Fruit fly (Drosophila melanogaster): ENCODE data around the gene tomboy20.

The tomboy20 gene

DNA sequence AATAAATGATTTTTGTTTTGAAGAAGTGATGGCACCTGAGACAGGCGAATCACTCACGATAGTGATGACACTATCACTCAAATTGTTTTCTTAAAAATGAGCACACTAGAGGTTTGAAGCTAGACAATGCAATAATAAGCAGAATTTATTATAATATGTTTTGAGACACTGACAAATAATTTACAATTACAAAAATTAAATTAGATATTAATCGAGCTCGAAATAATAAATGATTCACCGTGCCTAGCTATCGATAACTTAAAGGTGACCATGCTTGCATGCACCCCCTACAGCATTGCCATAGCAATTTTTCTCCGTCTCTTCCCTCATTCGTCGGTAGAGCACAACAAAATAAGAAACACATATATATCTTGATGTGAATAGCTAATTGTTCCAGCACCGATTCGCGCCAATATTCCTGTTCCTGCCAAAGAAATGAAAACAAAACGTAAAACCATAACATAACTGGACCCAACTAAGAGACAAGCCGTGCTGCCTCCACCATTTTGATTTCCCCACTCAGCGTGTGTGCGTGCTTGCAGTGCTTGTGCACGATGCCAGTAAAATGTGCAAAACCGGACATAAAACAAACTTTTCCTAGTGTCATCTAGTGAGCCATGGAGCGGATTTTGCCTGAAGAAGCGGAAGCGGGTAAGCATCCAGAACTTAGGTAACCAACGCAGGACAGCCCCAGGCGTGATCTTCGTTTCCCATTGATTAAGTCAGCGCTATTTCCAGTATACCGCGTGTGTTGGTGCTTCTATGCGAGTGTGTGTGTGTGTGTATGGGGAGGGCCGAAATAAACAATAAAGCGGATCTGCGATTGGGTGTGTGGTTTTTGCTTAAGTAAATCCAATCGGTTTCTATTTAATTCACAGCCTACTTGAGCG lies 25.5 kb upstream of the tomboy20 start, which contains the start of the genes MED7 and Cap-H2 (continued):
- TF ChIP-seq CG12299 (tag; optimal IDR thresholded peaks at IDR 0.05) = peak; percentile 47
- peak; percentile 42 for TF ChIP-seq cato (GFP tag; optimal IDR thresholded peaks at IDR 0.05; ENCODE audit: borderline replicate concordance)
- peak; percentile 72 for TF ChIP-seq croc (GFP tag; conservative IDR thresholded peaks at IDR 0.05)
- peak; percentile 82 for TF ChIP-seq az2 (GFP tag; optimal IDR thresholded peaks at IDR 0.05)
- peak; percentile 12 for TF ChIP-seq disco-r (GFP tag; optimal IDR thresholded peaks at IDR 0.05)
- TF ChIP-seq CG17361 (GFP tag; IDR thresholded peaks at IDR 0.05) = peak; percentile 81
- TF ChIP-seq CG16779 (GFP tag; IDR thresholded peaks at IDR 0.05) = 0 out of 2 replicates have a peak, but pooled peaks have one; percentile 59
- TF ChIP-seq insv (GFP tag; optimal IDR thresholded peaks at IDR 0.05) = peak in 1 of 2 experiments; percentile 31
- TF ChIP-seq jing (GFP tag; optimal IDR thresholded peaks at IDR 0.05) = peak; percentile 29
- no peak for TF ChIP-seq Neu2 (GFP tag; optimal IDR thresholded peaks at IDR 0.05; ENCODE audit: borderline replicate concordance)
- peak; percentile 78 for TF ChIP-seq ems (GFP tag; optimal IDR thresholded peaks at IDR 0.05)
- TF ChIP-seq NC2β (GFP tag; optimal IDR thresholded peaks at IDR 0.05) = peak; percentile 77
- no peak for TF ChIP-seq Jarid2 (GFP tag; optimal IDR thresholded peaks at IDR 0.05)
- TF ChIP-seq CG9437 (GFP tag; optimal IDR thresholded peaks at IDR 0.05) = peak; percentile 43
- TF ChIP-seq CG13894 (tag; optimal IDR thresholded peaks at IDR 0.05) = no peak
- peak; percentile 40; the same call in 1 of the 3 replicates for TF ChIP-seq otp (GFP tag; IDR thresholded peaks at IDR 0.05)
- peak; percentile 30; the same call in 1 of the 2 replicates for TF ChIP-seq onecut (GFP tag; IDR thresholded peaks at IDR 0.05)
- TF ChIP-seq CG30403 (GFP tag; optimal IDR thresholded peaks at IDR 0.05) = peak; percentile 91
- TF ChIP-seq CG10565 (GFP tag; optimal IDR thresholded peaks at IDR 0.05) = peak; percentile 5
- TF ChIP-seq CG11247 (GFP tag; IDR thresholded peaks at IDR 0.05) = peak; percentile 73
- TF ChIP-seq nerfin-1 (tag; optimal IDR thresholded peaks at IDR 0.05) = peak; percentile 75
- peak; percentile 69 for TF ChIP-seq gcm2 (GFP tag; optimal IDR thresholded peaks at IDR 0.05)
- TF ChIP-seq pan (optimal IDR thresholded peaks at IDR 0.05) = no peak
- peak in 1 of 2 experiments; percentile 84 for TF ChIP-seq pan (GFP tag; optimal IDR thresholded peaks at IDR 0.05 in 1 of 2, IDR thresholded peaks at IDR 0.05 in 1 of 2)
- peak; percentile 41 for TF ChIP-seq Sox100B (GFP tag; optimal IDR thresholded peaks at IDR 0.05)
- TF ChIP-seq maf-S (GFP tag; optimal IDR thresholded peaks at IDR 0.05) = peak; percentile 53
- TF ChIP-seq CG11398 (GFP tag; optimal IDR thresholded peaks at IDR 0.05) = no peak
- peak; percentile 5 for TF ChIP-seq BtbVII (GFP tag; optimal IDR thresholded peaks at IDR 0.05)
- peak; percentile 61 for TF ChIP-seq Adf1 (GFP tag; IDR thresholded peaks at IDR 0.05)
- TF ChIP-seq sens-2 (GFP tag; IDR thresholded peaks at IDR 0.05) = peak; percentile 46; the same call in 1 of the 2 replicates
- peak; percentile 92 for TF ChIP-seq ind (GFP tag; optimal IDR thresholded peaks at IDR 0.05)
- TF ChIP-seq Vsx1 (GFP tag; optimal IDR thresholded peaks at IDR 0.05) = no peak
- peak; percentile 74 for TF ChIP-seq Bteb2 (GFP tag; optimal IDR thresholded peaks at IDR 0.05)
- peak; percentile 27; the same call in 1 of the 2 replicates for TF ChIP-seq ro (GFP tag; IDR thresholded peaks at IDR 0.05)
- TF ChIP-seq dati (GFP tag; IDR thresholded peaks at IDR 0.05) = 0 out of 2 replicates have a peak, but pooled peaks have one; percentile 18
- peak; percentile 84 for TF ChIP-seq CG15696 (tag; optimal IDR thresholded peaks at IDR 0.05)
- TF ChIP-seq CG1529 (GFP tag; optimal IDR thresholded peaks at IDR 0.05) = peak; percentile 3
- peak; percentile 8 for TF ChIP-seq odd (GFP tag; optimal IDR thresholded peaks at IDR 0.05)
- TF ChIP-seq MTF-1 (GFP tag; optimal IDR thresholded peaks at IDR 0.05; ENCODE audit: borderline replicate concordance) = no peak
- TF ChIP-seq CG8089 (GFP tag; optimal IDR thresholded peaks at IDR 0.05) = peak; percentile 61
- TF ChIP-seq CG6791 (GFP tag; IDR thresholded peaks at IDR 0.05; ENCODE audit: partially characterized antibody) = peak; percentile 92
- TF ChIP-seq Fer3 (tag; optimal IDR thresholded peaks at IDR 0.05) = peak; percentile 62
- TF ChIP-seq CG4404 (GFP tag; IDR thresholded peaks at IDR 0.05) = peak; percentile 84
- TF ChIP-seq wdn (GFP tag; IDR thresholded peaks at IDR 0.05) = peak; percentile 67; the same call in 1 of the 2 replicates
- peak; percentile 99 for TF ChIP-seq CG14860 (GFP tag; IDR thresholded peaks at IDR 0.05; ENCODE audit: partially characterized antibody)
- TF ChIP-seq CG3847 (GFP tag; IDR thresholded peaks at IDR 0.05) = peak; percentile 92
- TF ChIP-seq vnd (GFP tag; IDR thresholded peaks at IDR 0.05; ENCODE audit: partially characterized antibody) = peak; percentile 99
- peak; percentile 67 for TF ChIP-seq CG16863 (GFP tag; optimal IDR thresholded peaks at IDR 0.05)

Measured in whole organism, embryonic.